Fruit fly (Drosophila melanogaster): ENCODE measurements around the gene bigmax.

Gene bigmax

DNA sequence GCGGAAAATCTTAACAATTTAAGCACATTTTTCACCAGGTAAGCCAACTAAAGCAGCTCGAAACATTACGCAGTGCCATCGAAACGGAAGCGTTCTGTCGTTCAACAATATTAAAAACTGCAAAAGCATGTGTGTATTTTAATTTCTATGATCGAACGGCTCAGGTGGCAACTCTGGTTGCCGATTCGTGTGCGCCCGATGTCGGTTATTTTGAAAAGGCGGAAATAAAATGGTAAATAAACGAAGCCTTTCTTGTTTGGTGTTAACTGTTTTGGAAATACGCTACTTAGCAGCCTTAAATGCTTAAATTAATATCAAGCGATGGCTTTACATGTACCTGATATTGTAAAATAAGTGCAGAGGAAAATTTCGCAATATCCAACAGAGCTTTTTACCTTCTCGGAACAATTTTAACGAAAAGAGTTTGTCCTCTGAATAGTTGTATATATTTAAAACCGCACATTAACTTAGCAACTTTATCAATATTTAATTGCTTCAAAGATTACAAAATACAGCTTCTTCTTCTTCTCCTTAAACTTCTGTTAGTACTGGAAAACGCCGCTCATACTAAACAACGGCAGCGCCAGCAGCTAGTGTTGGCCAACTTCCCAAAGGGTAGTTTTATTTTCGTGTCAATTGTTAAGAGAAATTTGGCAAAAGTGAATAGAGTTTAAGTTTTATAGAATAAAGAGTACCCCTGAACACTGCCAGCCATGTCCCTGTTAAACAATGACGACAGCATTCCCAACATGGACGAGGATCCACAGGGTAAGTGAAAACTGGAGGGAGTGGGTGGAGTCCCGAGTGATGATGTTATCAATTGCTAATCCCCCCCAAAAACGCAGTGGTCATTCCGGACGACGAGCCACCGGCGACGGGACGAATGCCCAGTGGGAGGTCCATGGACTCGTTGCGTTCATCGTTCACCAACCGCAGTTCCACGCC is 14.9 kb downstream of the bigmax start, which contains the start of gene CG5934 (continued):
- TF ChIP-seq CG15479 (GFP tag; optimal IDR thresholded peaks at IDR 0.05): no peak
- TF ChIP-seq Hr3 (GFP tag; optimal IDR thresholded peaks at IDR 0.05): peak; percentile 22
- TF ChIP-seq fd102C (GFP tag; optimal IDR thresholded peaks at IDR 0.05): no peak
- 0 out of 3 replicates have a peak, but pooled peaks have one; percentile 41 for TF ChIP-seq HLH4C (GFP tag; IDR thresholded peaks at IDR 0.05; ENCODE audit: partially characterized antibody)
- TF ChIP-seq crc (GFP tag; optimal IDR thresholded peaks at IDR 0.05): no peak
- TF ChIP-seq Ptx1 (GFP tag; IDR thresholded peaks at IDR 0.05): peak; percentile 32; the same call in 1 of the 2 replicates
- peak; percentile 28 for TF ChIP-seq Dad (GFP tag; optimal IDR thresholded peaks at IDR 0.05)
- peak; percentile 68 for TF ChIP-seq mam (GFP tag; optimal IDR thresholded peaks at IDR 0.05)
- no peak for TF ChIP-seq CG16863 (GFP tag; optimal IDR thresholded peaks at IDR 0.05)
- TF ChIP-seq ERR (GFP tag; optimal IDR thresholded peaks at IDR 0.05): no peak
- no peak for TF ChIP-seq Poxn (GFP tag; IDR thresholded peaks at IDR 0.05)
- TF ChIP-seq lilli (GFP tag; optimal IDR thresholded peaks at IDR 0.05): peak; percentile 44
- peak; percentile 31 for TF ChIP-seq her (GFP tag; optimal IDR thresholded peaks at IDR 0.05)
- TF ChIP-seq bigmax (GFP tag; optimal IDR thresholded peaks at IDR 0.05): no peak
- TF ChIP-seq row (GFP tag; IDR thresholded peaks at IDR 0.05): 0 out of 3 replicates have a peak, but pooled peaks have one; percentile 9
- TF ChIP-seq Sry-δ (GFP tag; optimal IDR thresholded peaks at IDR 0.05): peak; percentile 42
- peak; percentile 4 for TF ChIP-seq CG8924 (tag; optimal IDR thresholded peaks at IDR 0.05)
- no peak for TF ChIP-seq CG10209 (GFP tag; optimal IDR thresholded peaks at IDR 0.05)
- TF ChIP-seq H15 (GFP tag; IDR thresholded peaks at IDR 0.05): no peak
- TF ChIP-seq rib (GFP tag; IDR thresholded peaks at IDR 0.05): no peak
- TF ChIP-seq CG12744 (GFP tag; optimal IDR thresholded peaks at IDR 0.05): no peak
- TF ChIP-seq CG11456 (GFP tag; IDR thresholded peaks at IDR 0.05): peak; percentile 77; the same call in 2 of the 3 replicates
- TF ChIP-seq Scr (GFP tag; IDR thresholded peaks at IDR 0.05; ENCODE audit: partially characterized antibody): no peak
- peak; percentile 37 for TF ChIP-seq Lhr (GFP tag; optimal IDR thresholded peaks at IDR 0.05)
- no peak for TF ChIP-seq lov (optimal IDR thresholded peaks at IDR 0.05)
- no peak for TF ChIP-seq lov (GFP tag; IDR thresholded peaks at IDR 0.05)
- peak; percentile 16 for TF ChIP-seq CG17186 (GFP tag; optimal IDR thresholded peaks at IDR 0.05)
- no peak for TF ChIP-seq CG3838 (GFP tag; optimal IDR thresholded peaks at IDR 0.05)
- TF ChIP-seq ase (GFP tag; IDR thresholded peaks at IDR 0.05): no peak
- TF ChIP-seq Atf-2 (GFP tag; optimal IDR thresholded peaks at IDR 0.05): peak; percentile 40
- no peak for TF ChIP-seq gsb (GFP tag; IDR thresholded peaks at IDR 0.05)
- TF ChIP-seq disco-r (GFP tag; optimal IDR thresholded peaks at IDR 0.05): no peak
- TF ChIP-seq CG14860 (GFP tag; IDR thresholded peaks at IDR 0.05; ENCODE audit: partially characterized antibody): no peak
- TF ChIP-seq dpn (GFP tag; optimal IDR thresholded peaks at IDR 0.05): peak in 1 of 2 experiments; percentile 32
- TF ChIP-seq Usf (GFP tag; optimal IDR thresholded peaks at IDR 0.05): no peak
- no peak for TF ChIP-seq twi (tag; optimal IDR thresholded peaks at IDR 0.05)
- TF ChIP-seq CG17359 (tag; optimal IDR thresholded peaks at IDR 0.05): peak; percentile 35
- TF ChIP-seq so (GFP tag; IDR thresholded peaks at IDR 0.05): 0 out of 3 replicates have a peak, but pooled peaks have one; percentile 27
- TF ChIP-seq NfI (GFP tag; optimal IDR thresholded peaks at IDR 0.05): peak; percentile 47
- peak; percentile 8 for TF ChIP-seq CG1529 (GFP tag; optimal IDR thresholded peaks at IDR 0.05)
- peak; percentile 34 for TF ChIP-seq CG18619 (GFP tag; optimal IDR thresholded peaks at IDR 0.05)
- no peak for TF ChIP-seq CG11723 (GFP tag; optimal IDR thresholded peaks at IDR 0.05)
- TF ChIP-seq pan (optimal IDR thresholded peaks at IDR 0.05): no peak
- peak in 1 of 2 experiments; percentile 26 for TF ChIP-seq pan (GFP tag; optimal IDR thresholded peaks at IDR 0.05 in 1 of 2, IDR thresholded peaks at IDR 0.05 in 1 of 2)
- peak; percentile 50 for TF ChIP-seq Hmr (GFP tag; optimal IDR thresholded peaks at IDR 0.05)
- TF ChIP-seq CG30020 (tag; optimal IDR thresholded peaks at IDR 0.05): no peak
- no peak for TF ChIP-seq Nf-YB (GFP tag; optimal IDR thresholded peaks at IDR 0.05)
- no peak for TF ChIP-seq schlank (tag; optimal IDR thresholded peaks at IDR 0.05)
- peak; percentile 66 for TF ChIP-seq CG4617 (GFP tag; optimal IDR thresholded peaks at IDR 0.05; ENCODE audit: borderline replicate concordance)

Measured in whole organism, embryonic.